Worm (Caenorhabditis elegans): ENCODE measurements around the gene dli-1.

DNA sequence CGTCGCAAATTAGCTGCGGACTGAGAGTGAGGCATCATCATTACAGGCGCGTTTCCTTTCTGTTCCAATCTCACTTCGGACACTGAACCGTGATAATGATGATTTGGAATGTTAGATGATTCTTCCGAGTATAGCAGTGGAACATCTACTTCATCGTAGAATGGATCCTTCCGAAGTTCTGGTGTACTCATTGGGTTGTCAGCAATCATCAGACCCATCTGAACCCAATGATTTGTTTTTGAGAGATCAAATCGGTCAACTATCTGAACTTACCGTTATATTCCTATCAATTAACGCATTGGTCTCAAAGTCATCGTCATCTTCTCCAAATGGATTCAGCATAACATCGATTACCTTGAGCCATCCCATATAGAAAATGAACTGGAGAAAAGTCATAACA, 9.8 kb upstream of the dli-1 start:
- no peak for TF ChIP-seq hnd-1 (tag; optimal IDR thresholded peaks at IDR 0.05)
- TF ChIP-seq hmg-4 (GFP tag; optimal IDR thresholded peaks at IDR 0.05): no peak
- TF ChIP-seq B0310.2 (tag; optimal IDR thresholded peaks at IDR 0.05): no peak
- TF ChIP-seq ama-1 (optimal IDR thresholded peaks at IDR 0.05): no peak
- TF ChIP-seq scrt-1 (GFP tag; IDR thresholded peaks at IDR 0.05): no peak
- no peak for TF ChIP-seq flt-1 (GFP tag; IDR thresholded peaks at IDR 0.05)
- TF ChIP-seq pes-1 (GFP tag; IDR thresholded peaks at IDR 0.05): no peak
- TF ChIP-seq tbx-37 (GFP tag; conservative IDR thresholded peaks at IDR 0.05): no peak

Measured in whole organism, early embryonic.